Worm (Caenorhabditis elegans) whole organism, early embryonic: ENCODE measurements around the gene srh-269.

Source experiments
- aly-1 ChIP-seq: sonication (generic microtip); optimal IDR thresholded peaks from 2 replicates; lab custom pipeline; 2016; ENCODE audit warnings: missing genetic modification characterization, missing compliant biosample characterization
- ama-1 ChIP-seq: fragments of 150-350 bp; optimal IDR thresholded peaks from 2 replicates; lab custom pipeline; 2014
- ceh-13 ChIP-seq: fragments of 200-800 bp; sonication (Bioruptor generic); optimal IDR thresholded peaks from 2 replicates; lab custom pipeline; 2018; ENCODE audit warnings: mild to moderate bottlenecking, missing genetic modification characterization, missing compliant biosample characterization
- ceh-36 ChIP-seq: sonication (generic microtip); optimal IDR thresholded peaks from 2 replicates; lab custom pipeline; 2016; ENCODE audit warnings: missing genetic modification characterization, inconsistent platforms, missing compliant biosample characterization
- ets-7 ChIP-seq: sonication (generic microtip); optimal IDR thresholded peaks from 2 replicates; lab custom pipeline; 2016; ENCODE audit warnings: missing genotype, missing genetic modification characterization, missing compliant biosample characterization
- flt-1 ChIP-seq: fragments of 200-800 bp; sonication (Bioruptor generic); IDR thresholded peaks from 2 replicates; pipeline ENCODE4 v1.3.6; 2022; ENCODE audit warnings: missing genetic modification characterization, missing compliant biosample characterization
- hmbx-1 ChIP-seq: sonication (generic microtip); optimal IDR thresholded peaks from 2 replicates; lab custom pipeline; 2016; ENCODE audit warnings: mild to moderate bottlenecking, missing genetic modification characterization, missing compliant biosample characterization
- pes-1 ChIP-seq: fragments of 200-800 bp; sonication (Bioruptor generic); IDR thresholded peaks from 2 replicates; pipeline ENCODE4 v1.3.6; 2022; ENCODE audit warnings: missing genetic modification reagents, missing genetic modification characterization, missing compliant biosample characterization
- scrt-1 ChIP-seq: fragments of 200-800 bp; sonication (Bioruptor generic); IDR thresholded peaks from 2 replicates; pipeline ENCODE4 v1.3.6; 2022; ENCODE audit warnings: missing genetic modification characterization, missing compliant biosample characterization
- tbx-11 ChIP-seq: fragments of 200-800 bp; sonication (Bioruptor generic); IDR thresholded peaks from 2 replicates; pipeline ENCODE4 v1.3.6; 2022; ENCODE audit warnings: missing genetic modification characterization, missing compliant biosample characterization
- tbx-37 ChIP-seq: fragments of 200-800 bp; sonication (Bioruptor generic); conservative IDR thresholded peaks from 2 replicates; pipeline ENCODE4 v1.3.6; 2022; ENCODE audit warnings: missing genetic modification reagents, missing genetic modification characterization, missing compliant biosample characterization

- no peak for TF ChIP-seq tbx-11 (GFP tag; lab: Robert Waterston, UW)
- no peak for TF ChIP-seq ama-1 (lab: Kevin White, UChicago)
- no peak for TF ChIP-seq hmbx-1
- no peak for TF ChIP-seq ceh-13 (GFP tag; lab: Kevin White, UChicago)
- no peak for TF ChIP-seq flt-1 (GFP tag; lab: Robert Waterston, UW)
- no peak for TF ChIP-seq ceh-36
- no peak for TF ChIP-seq aly-1 (tag; lab: Kevin White, UChicago)
- no peak for TF ChIP-seq ets-7
- no peak for TF ChIP-seq pes-1
- no peak for TF ChIP-seq tbx-37 (GFP tag; lab: Robert Waterston, UW)
- TF ChIP-seq scrt-1 (GFP tag; lab: Robert Waterston, UW) = no peak
Observed at ce11 chrV:16599835-16600234, 8.0 kb upstream of the srh-269 start.
